Worm (Caenorhabditis elegans): Measurements from ENCODE around the gene hlh-30.

DNA sequence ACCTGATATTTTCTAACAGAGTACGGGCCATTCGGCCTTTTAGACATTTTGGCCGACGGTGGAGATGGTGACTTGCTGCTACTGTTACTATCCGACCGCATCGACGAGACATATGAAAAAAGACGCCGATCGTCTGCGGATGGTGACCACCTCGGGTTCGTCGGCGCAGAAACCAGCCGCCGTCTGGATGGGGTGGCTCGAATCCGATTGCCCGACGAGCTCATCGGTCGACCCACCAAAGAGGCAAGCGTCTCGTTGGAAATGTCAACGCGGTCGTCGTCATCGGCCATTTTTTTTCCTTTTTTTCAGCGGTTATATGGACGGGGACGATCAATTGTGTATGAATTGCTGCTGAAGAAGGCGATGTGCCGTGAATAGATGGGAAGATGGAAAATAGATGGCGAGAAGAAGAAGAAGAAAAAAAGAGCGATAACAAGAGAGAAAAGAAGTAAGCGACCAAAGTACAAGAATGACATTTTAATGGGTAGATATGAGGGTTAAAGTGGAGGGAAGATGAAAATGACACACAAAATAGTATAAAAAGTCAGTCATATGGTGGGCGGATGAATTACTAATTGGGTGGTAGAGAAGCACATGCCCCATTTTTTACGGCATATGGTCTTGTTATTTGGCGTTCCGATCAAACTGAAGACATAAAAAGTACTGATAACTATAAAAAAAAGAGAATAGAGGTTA, 15.9 kb downstream of the hlh-30 start:
- TF ChIP-seq ama-1 (optimal IDR thresholded peaks at IDR 0.05) (no peak), pag-3 (tag; optimal IDR thresholded peaks at IDR 0.05; ENCODE audit: borderline replicate concordance) (no peak), ceh-9 (tag; optimal IDR thresholded peaks at IDR 0.05) (no peak), fkh-10 (GFP tag; optimal IDR thresholded peaks at IDR 0.05) (no peak), elt-2 (tag; optimal IDR thresholded peaks at IDR 0.05) (no peak), pha-4 (tag; optimal IDR thresholded peaks at IDR 0.05) (no peak), pqm-1 (tag; optimal IDR thresholded peaks at IDR 0.05) (no peak), ceh-19 (GFP tag; optimal IDR thresholded peaks at IDR 0.05) (no peak), nfya-1 (tag; optimal IDR thresholded peaks at IDR 0.05) (no peak), hlh-6 (tag; optimal IDR thresholded peaks at IDR 0.05) (no peak), ceh-2 (tag; optimal IDR thresholded peaks at IDR 0.05) (no peak)
